Fruit fly (Drosophila melanogaster) Kc167 (cell line): Measurements from ENCODE around the gene CG18417.

Experiments used
- Myc ChIP-seq: fragments of >200 bp; optimal IDR thresholded peaks from 2 replicates; lab custom pipeline; 2017; ENCODE audit warnings: missing external identifiers
- Sin3A ChIP-seq: fragments of >200 bp; optimal IDR thresholded peaks from 2 replicates; lab custom pipeline; 2018; ENCODE audit warnings: missing external identifiers
- h ChIP-seq: fragments of >200 bp; optimal IDR thresholded peaks from 3 replicates; lab custom pipeline; 2018; ENCODE audit warnings: missing external identifiers
- insv ChIP-seq: fragments of >200 bp; optimal IDR thresholded peaks from 3 replicates; lab custom pipeline; 2018; ENCODE audit warnings: missing external identifiers
- psq ChIP-seq: fragments of >200 bp; optimal IDR thresholded peaks from 2 replicates; lab custom pipeline; 2017; ENCODE audit warnings: missing external identifiers
- ttk ChIP-seq: sonication (Bioruptor generic); optimal IDR thresholded peaks from 2 replicates; lab custom pipeline; 2017; ENCODE audit warnings: missing external identifiers

CG18417 gene

dm6 chr3L:7376151-7376550 lies 23.7 kb upstream of the CG18417 start:
- TF ChIP-seq psq (lab: Kevin White, UChicago) (no peak), Sin3A (lab: Kevin White, UChicago) (no peak), insv (lab: Kevin White, UChicago) (no peak), Myc (lab: Kevin White, UChicago) (no peak), ttk (lab: Kevin White, UChicago) (no peak), h (lab: Kevin White, UChicago) (no peak)

dm6 chr3L:7376830-7377229 lies 23.0 kb upstream of the CG18417 start:
- TF ChIP-seq ttk (lab: Kevin White, UChicago) (no peak), h (lab: Kevin White, UChicago) (no peak), insv (lab: Kevin White, UChicago) (no peak), Sin3A (lab: Kevin White, UChicago) (no peak), Myc (lab: Kevin White, UChicago) (no peak), psq (lab: Kevin White, UChicago) (no peak)

dm6 chr3L:7380395-7380794 lies 19.5 kb upstream of the CG18417 start:
- TF ChIP-seq h (lab: Kevin White, UChicago), result no peak
- no peak for TF ChIP-seq Sin3A (lab: Kevin White, UChicago)
- TF ChIP-seq Myc (lab: Kevin White, UChicago), result no peak
- TF ChIP-seq ttk (lab: Kevin White, UChicago), result no peak
- TF ChIP-seq insv (lab: Kevin White, UChicago), result no peak

DNA sequence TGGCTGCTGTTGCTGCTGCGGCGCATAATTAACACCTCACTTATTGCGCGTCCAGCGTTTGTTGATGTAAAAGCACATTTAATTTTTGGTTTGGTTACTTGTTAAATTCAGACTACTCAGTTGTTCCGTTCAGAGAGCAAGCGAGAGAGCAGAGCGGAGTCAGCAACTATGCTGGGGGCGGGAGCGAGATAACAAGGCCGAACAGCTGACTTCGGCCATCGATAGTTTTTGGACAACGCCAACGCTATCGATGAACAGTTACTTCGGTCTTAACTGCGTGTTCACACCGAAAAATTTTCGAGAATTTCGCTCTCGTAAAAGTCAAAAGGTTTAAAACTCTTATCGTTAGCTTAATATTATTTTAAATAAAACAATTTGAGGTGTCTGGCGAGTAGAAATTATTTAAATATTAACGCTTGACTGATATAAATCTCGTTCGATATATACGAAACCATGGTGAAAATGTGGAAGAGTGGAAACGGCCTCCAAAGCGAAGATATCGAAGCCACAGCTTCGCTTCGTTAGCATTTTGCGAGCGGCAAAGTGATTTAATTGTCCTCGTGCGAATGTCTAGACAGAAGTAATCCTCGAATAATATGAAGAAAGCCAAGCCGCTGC lies 18.4 kb upstream of the CG18417 start, which contains the start of the genes SMSr and smid:
Gene SMSr, minus strand, starts transcription at position 116 of the 618 bp plus-strand sequence.
Gene smid, plus strand, starts transcription at position 256 of the 618 bp plus-strand sequence.
- TF ChIP-seq Myc (lab: Kevin White, UChicago) (no peak), Sin3A (lab: Kevin White, UChicago) (no peak), psq (lab: Kevin White, UChicago) (no peak), h (lab: Kevin White, UChicago) (no peak), insv (lab: Kevin White, UChicago) (no peak), ttk (lab: Kevin White, UChicago) (no peak)

- no peak for TF ChIP-seq insv (lab: Kevin White, UChicago)
- TF ChIP-seq psq (lab: Kevin White, UChicago), result no peak
- TF ChIP-seq h (lab: Kevin White, UChicago), result no peak
- TF ChIP-seq ttk (lab: Kevin White, UChicago), result no peak
- no peak for TF ChIP-seq Myc (lab: Kevin White, UChicago)
- no peak for TF ChIP-seq Sin3A (lab: Kevin White, UChicago)
Observed at dm6 chr3L:7387814-7388213, 12.1 kb upstream of the CG18417 start, which contains the start of gene CG8564. Gene CG8564, minus strand, starts transcription at chr3L:7387914.

dm6 chr3L:7390004-7390403 lies 9.9 kb upstream of the CG18417 start:
- TF ChIP-seq insv (lab: Kevin White, UChicago), result no peak
- no peak for TF ChIP-seq ttk (lab: Kevin White, UChicago)
- no peak for TF ChIP-seq h (lab: Kevin White, UChicago)
- TF ChIP-seq Myc (lab: Kevin White, UChicago), result no peak
- TF ChIP-seq psq (lab: Kevin White, UChicago), result no peak
- TF ChIP-seq Sin3A (lab: Kevin White, UChicago), result no peak

DNA sequence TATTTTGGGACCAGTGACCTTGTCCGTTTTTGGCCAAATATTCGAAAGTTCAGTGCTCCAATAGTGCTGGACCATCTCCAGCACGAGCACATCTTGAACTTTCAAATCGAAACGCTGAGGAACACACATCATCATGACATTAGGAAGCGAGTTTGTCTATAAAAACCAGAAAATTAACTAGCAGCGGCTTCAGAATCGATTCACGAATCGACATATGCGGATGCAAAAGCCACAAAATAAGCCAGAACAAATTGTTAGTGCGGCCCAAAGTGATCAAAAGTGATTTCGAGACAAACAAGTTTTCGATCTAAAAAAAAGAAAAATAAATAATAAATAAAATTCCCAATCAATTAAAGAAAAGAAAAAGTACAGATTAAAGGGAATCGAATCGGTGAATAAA lies 9.4 kb upstream of the CG18417 start, which contains the start of gene CG8563:
Gene CG8563, plus strand, starts transcription at position 301 of the 400 bp plus-strand sequence.
- TF ChIP-seq ttk (lab: Kevin White, UChicago) (no peak), insv (lab: Kevin White, UChicago) (no peak), Sin3A (lab: Kevin White, UChicago) (no peak)

- no peak for TF ChIP-seq psq (lab: Kevin White, UChicago)
- no peak for TF ChIP-seq Sin3A (lab: Kevin White, UChicago)
- no peak for TF ChIP-seq insv (lab: Kevin White, UChicago)
- TF ChIP-seq ttk (lab: Kevin White, UChicago), result no peak
- no peak for TF ChIP-seq h (lab: Kevin White, UChicago)
- no peak for TF ChIP-seq Myc (lab: Kevin White, UChicago)
Observed at dm6 chr3L:7396055-7396454, 3.8 kb upstream of the CG18417 start, which contains the start of gene CG32379. Gene CG32379, plus strand, starts transcription at chr3L:7396355.

dm6 chr3L:7397979-7398378 lies 1.9 kb upstream of the CG18417 start, which contains the start of gene CG8562:
Gene CG8562, plus strand, starts transcription at chr3L:7398285.
- TF ChIP-seq h (lab: Kevin White, UChicago) (no peak), Sin3A (lab: Kevin White, UChicago) (no peak), ttk (lab: Kevin White, UChicago) (no peak), Myc (lab: Kevin White, UChicago) (no peak)

- TF ChIP-seq insv (lab: Kevin White, UChicago) (no peak), ttk (lab: Kevin White, UChicago) (no peak), Myc (lab: Kevin White, UChicago) (no peak), psq (lab: Kevin White, UChicago) (no peak), Sin3A (lab: Kevin White, UChicago) (no peak), h (lab: Kevin White, UChicago) (no peak)
Observed at dm6 chr3L:7401972-7402371, 2.1 kb downstream of the CG18417 start.

DNA sequence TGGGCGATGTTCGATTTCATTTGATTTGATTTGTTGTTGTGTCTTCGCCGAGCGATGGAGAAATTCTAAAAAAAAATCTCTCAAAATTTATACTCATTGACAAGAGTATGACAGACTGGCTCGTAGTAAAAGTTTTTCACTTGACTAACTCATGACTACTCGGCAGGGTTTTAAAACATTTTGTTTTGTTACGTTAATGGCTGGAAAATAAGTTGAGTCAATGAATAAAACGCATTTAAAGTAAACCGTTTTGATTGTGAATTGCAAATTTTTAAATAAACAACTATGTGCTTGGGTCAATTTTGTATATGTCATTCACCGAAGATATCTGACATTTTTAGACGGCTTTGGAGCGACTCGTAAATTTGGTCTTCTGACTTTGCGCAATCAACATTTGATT lies 4.2 kb downstream of the CG18417 start, which contains the start of gene CG8560:
Gene CG8560, minus strand, starts transcription at position 101 of the 400 bp plus-strand sequence.
- TF ChIP-seq psq (lab: Kevin White, UChicago) (no peak), ttk (lab: Kevin White, UChicago) (no peak), insv (lab: Kevin White, UChicago) (no peak), Sin3A (lab: Kevin White, UChicago) (no peak), h (lab: Kevin White, UChicago) (no peak), Myc (lab: Kevin White, UChicago) (no peak)
